Worm (Caenorhabditis elegans) whole organism, L4/young adult: ENCODE data around the gene F08C6.18.

Experiments used
- dao-5 ChIP-seq: sonication (generic microtip); optimal IDR thresholded peaks from 2 replicates; lab custom pipeline; 2016; ENCODE audit warnings: missing genotype, missing genetic modification characterization, moderate library complexity, missing compliant biosample characterization
- him-1 ChIP-seq: sonication (generic microtip); optimal IDR thresholded peaks from 2 replicates; lab custom pipeline; 2016; ENCODE audit warnings: missing genotype, missing genetic modification reagents, missing genetic modification characterization, missing compliant biosample characterization

DNA sequence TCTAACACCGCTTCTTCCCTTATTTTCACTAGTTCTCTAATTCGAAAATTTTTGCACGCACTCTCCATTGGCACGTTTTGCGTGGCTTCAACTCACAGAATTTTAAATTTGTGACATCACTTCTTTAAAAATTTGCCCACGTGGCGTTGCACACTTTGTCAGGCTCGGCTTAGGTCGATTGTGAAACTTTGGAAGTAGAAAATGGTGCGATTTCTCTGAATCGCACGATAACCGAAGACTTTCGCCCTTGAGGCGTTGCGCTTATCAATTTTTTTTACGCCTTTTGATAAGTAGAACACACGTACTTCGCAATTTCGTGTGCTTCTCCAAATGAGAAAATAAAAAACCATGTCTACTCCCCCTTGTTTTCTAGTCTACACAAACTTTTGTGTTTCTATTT, 4.9 kb upstream of the F08C6.18 start:
- TF ChIP-seq dao-5 (tag; lab: Kevin White, UChicago) (no peak), him-1 (tag; lab: Kevin White, UChicago) (no peak)
